Fruit fly (Drosophila melanogaster): ENCODE results near the gene CG12523.

CG12523 gene

dm6 chr3L:10816703-10817531, 15.9 kb downstream of the CG12523 start (continued):
- TF ChIP-seq CG3281 (GFP tag; optimal IDR thresholded peaks at IDR 0.05) (peak; percentile 10), CG8924 (tag; optimal IDR thresholded peaks at IDR 0.05) (peak; percentile 6), CG31224 (GFP tag; IDR thresholded peaks at IDR 0.05) (peak; percentile 64; the same call in 1 of the 2 replicates), CG12659 (GFP tag; optimal IDR thresholded peaks at IDR 0.05) (peak; percentile 4), CG6689 (GFP tag; IDR thresholded peaks at IDR 0.05) (0 out of 2 replicates have a peak, but pooled peaks have one; percentile 5), Oli (tag; optimal IDR thresholded peaks at IDR 0.05) (peak; percentile 10), ewg (GFP tag; optimal IDR thresholded peaks at IDR 0.05) (peak; percentile 5), Xbp1 (GFP tag; optimal IDR thresholded peaks at IDR 0.05) (no peak), CG17359 (tag; optimal IDR thresholded peaks at IDR 0.05) (peak; percentile 19), D19B (GFP tag; optimal IDR thresholded peaks at IDR 0.05) (peak; percentile 28), CG9437 (GFP tag; optimal IDR thresholded peaks at IDR 0.05) (peak; percentile 35), Antp (GFP tag; optimal IDR thresholded peaks at IDR 0.05) (no peak), al (GFP tag; IDR thresholded peaks at IDR 0.05) (no peak), peb (GFP tag; IDR thresholded peaks at IDR 0.05) (no peak), CG8290 (GFP tag; optimal IDR thresholded peaks at IDR 0.05) (no peak), CG8290 (tag; optimal IDR thresholded peaks at IDR 0.05) (peak in 1 of 2 experiments; percentile 58), dpn (GFP tag; optimal IDR thresholded peaks at IDR 0.05) (no peak), Deaf1 (tag; optimal IDR thresholded peaks at IDR 0.05) (peak; percentile 76), CG9932 (GFP tag; IDR thresholded peaks at IDR 0.05) (0 out of 2 replicates have a peak, but pooled peaks have one; percentile 20), Hey (tag; optimal IDR thresholded peaks at IDR 0.05) (peak; percentile 25), CG12391 (tag; optimal IDR thresholded peaks at IDR 0.05) (peak; percentile 7), crol (GFP tag; IDR thresholded peaks at IDR 0.05) (peak; percentile 84), CG2678 (tag; optimal IDR thresholded peaks at IDR 0.05) (peak; percentile 42), bowl (GFP tag; IDR thresholded peaks at IDR 0.05) (no peak), CoRest (tag; optimal IDR thresholded peaks at IDR 0.05) (peak; percentile 4), mirr (GFP tag; optimal IDR thresholded peaks at IDR 0.05) (peak; percentile 5), CG31441 (GFP tag; IDR thresholded peaks at IDR 0.05) (peak; percentile 45; the same call in 1 of the 2 replicates), CG7839 (tag; optimal IDR thresholded peaks at IDR 0.05) (peak; percentile 47), CG8359 (GFP tag; optimal IDR thresholded peaks at IDR 0.05; ENCODE audit: borderline replicate concordance) (no peak), HHEX (GFP tag; optimal IDR thresholded peaks at IDR 0.05) (no peak), bsh (GFP tag; optimal IDR thresholded peaks at IDR 0.05) (peak in 1 of 2 experiments; percentile 12), Ptx1 (GFP tag; IDR thresholded peaks at IDR 0.05) (0 out of 2 replicates have a peak, but pooled peaks have one; percentile 17), pb (GFP tag; optimal IDR thresholded peaks at IDR 0.05) (no peak), Hr3 (GFP tag; optimal IDR thresholded peaks at IDR 0.05) (peak; percentile 20), CG10543 (GFP tag; optimal IDR thresholded peaks at IDR 0.05) (peak; percentile 32), dmrt99B (tag; optimal IDR thresholded peaks at IDR 0.05) (peak; percentile 16)

- TF ChIP-seq CG7271 (tag; optimal IDR thresholded peaks at IDR 0.05), result no peak
- no peak for TF ChIP-seq gt (GFP tag; IDR thresholded peaks at IDR 0.05)
- no peak for TF ChIP-seq pfk (GFP tag; optimal IDR thresholded peaks at IDR 0.05)
- TF ChIP-seq CG1647 (GFP tag; optimal IDR thresholded peaks at IDR 0.05), result no peak
- peak; percentile 50 for TF ChIP-seq Max (GFP tag; optimal IDR thresholded peaks at IDR 0.05)
- TF ChIP-seq Atf6 (GFP tag; IDR thresholded peaks at IDR 0.05), result no peak
- TF ChIP-seq CG3281 (GFP tag; optimal IDR thresholded peaks at IDR 0.05), result peak; percentile 41
- TF ChIP-seq CG7556 (GFP tag; optimal IDR thresholded peaks at IDR 0.05), result peak; percentile 67
- peak; percentile 44 for TF ChIP-seq Hsf (GFP tag; optimal IDR thresholded peaks at IDR 0.05)
- TF ChIP-seq grau (tag; optimal IDR thresholded peaks at IDR 0.05), result peak; percentile 54
- peak; percentile 13 for TF ChIP-seq CG13775 (GFP tag; optimal IDR thresholded peaks at IDR 0.05)
- TF ChIP-seq CG8388 (GFP tag; optimal IDR thresholded peaks at IDR 0.05), result peak; percentile 3
- TF ChIP-seq Abd-B (GFP tag; optimal IDR thresholded peaks at IDR 0.05), result no peak
These were observed 17.0 kb downstream of the CG12523 start for dm6 chr3L:10817670-10818650.
